Worm (Caenorhabditis elegans) whole organism, young adult: Measurements from ENCODE around the gene F45E1.1.

Experiments
- B0336.3 ChIP-seq: fragments of 200-800 bp; sonication (Bioruptor generic); IDR thresholded peaks from 2 replicates; pipeline ENCODE4 v1.3.6; 2022; ENCODE audit warnings: missing genetic modification characterization, missing compliant biosample characterization
- C17E4.6 ChIP-seq: fragments of 200-800 bp; sonication (Bioruptor generic); IDR thresholded peaks from 2 replicates; pipeline ENCODE4 v1.3.6; 2022; ENCODE audit warnings: missing genetic modification reagents, missing genetic modification characterization, missing compliant biosample characterization
- F23B12.7 ChIP-seq: sonication (generic microtip); optimal IDR thresholded peaks from 2 replicates; lab custom pipeline; 2017; ENCODE audit warnings: missing genetic modification characterization, mild to moderate bottlenecking, missing compliant biosample characterization, antibody characterized with exemption, moderate library complexity; ENCODE audit not compliant: insufficient read depth
- F39B2.1 ChIP-seq: fragments of 200-800 bp; sonication (Bioruptor generic); IDR thresholded peaks from 2 replicates; pipeline ENCODE4 v1.3.6; 2022; ENCODE audit warnings: missing genetic modification reagents, missing genetic modification characterization, missing compliant biosample characterization
- F57C9.4 ChIP-seq: sonication (generic microtip); optimal IDR thresholded peaks from 2 replicates; lab custom pipeline; 2017; ENCODE audit warnings: mild to moderate bottlenecking, missing genetic modification characterization, missing compliant biosample characterization
- Y95B8A.8 ChIP-seq: fragments of 200-800 bp; sonication (Bioruptor generic); IDR thresholded peaks from 2 replicates; pipeline ENCODE4 v1.3.6; 2022; ENCODE audit warnings: missing genetic modification reagents, missing genetic modification characterization, missing compliant biosample characterization
- ZK185.1 ChIP-seq: sonication (generic microtip); optimal IDR thresholded peaks from 2 replicates; lab custom pipeline; 2016; ENCODE audit warnings: mild to moderate bottlenecking, missing genetic modification characterization, missing compliant biosample characterization; ENCODE audit not compliant: poor library complexity, severe bottlenecking
- attf-5 ChIP-seq: fragments of 200-800 bp; sonication (Bioruptor generic); optimal IDR thresholded peaks from 2 replicates; lab custom pipeline; 2018; ENCODE audit warnings: mild to moderate bottlenecking, missing genetic modification characterization, missing compliant biosample characterization
- cebp-1 ChIP-seq, 2 experiments: fragments of 200-800 bp in 1 of 2; sonication (Bioruptor generic) in 1 of 2; sonication (generic microtip) in 1 of 2; IDR thresholded peaks in 1 of 2; optimal IDR thresholded peaks in 1 of 2; 2 replicates each; pipeline versions ENCODE4 v1.3.6 to Lab custom; 2017 to 2022; ENCODE audit warnings: missing compliant biosample characterization in 2 of 2, missing genetic modification characterization in 2 of 2, mild to moderate bottlenecking in 1 of 2, missing genetic modification reagents in 1 of 2, moderate library complexity in 1 of 2
- ceh-58 ChIP-seq: fragments of 200-800 bp; sonication (Bioruptor generic); IDR thresholded peaks from 2 replicates; pipeline ENCODE4 v1.3.6; 2022; ENCODE audit warnings: missing genetic modification characterization, missing compliant biosample characterization
- ceh-79 ChIP-seq: sonication (generic microtip); optimal IDR thresholded peaks from 2 replicates; lab custom pipeline; 2017; ENCODE audit warnings: mild to moderate bottlenecking, missing genetic modification characterization, missing compliant biosample characterization
- chd-7 ChIP-seq: sonication (generic microtip); optimal IDR thresholded peaks from 2 replicates; lab custom pipeline; 2016; ENCODE audit warnings: mild to moderate bottlenecking, missing genetic modification characterization, moderate library complexity, missing compliant biosample characterization
- egl-44 ChIP-seq: fragments of 200-800 bp; sonication (Bioruptor generic); IDR thresholded peaks from 2 replicates; pipeline ENCODE4 v1.3.6; 2022; ENCODE audit warnings: missing genetic modification reagents, missing genetic modification characterization, missing compliant biosample characterization
- egrh-3 ChIP-seq: fragments of 200-800 bp; sonication (Bioruptor generic); IDR thresholded peaks from 2 replicates; pipeline ENCODE4 v1.3.6; 2022; ENCODE audit warnings: missing genetic modification reagents, missing genetic modification characterization, missing compliant biosample characterization
- gei-17 ChIP-seq: fragments of 200-800 bp; sonication (Bioruptor generic); optimal IDR thresholded peaks from 2 replicates; lab custom pipeline; 2018; ENCODE audit warnings: mild to moderate bottlenecking, missing genetic modification characterization, missing compliant biosample characterization
- him-1 ChIP-seq: sonication (generic microtip); optimal IDR thresholded peaks from 2 replicates; lab custom pipeline; 2016; ENCODE audit warnings: missing genotype, missing genetic modification reagents, missing genetic modification characterization, missing compliant biosample characterization
- hlh-12 ChIP-seq: sonication (generic microtip); optimal IDR thresholded peaks from 2 replicates; lab custom pipeline; 2016; ENCODE audit warnings: missing genetic modification characterization, missing compliant biosample characterization
- let-607 ChIP-seq, 2 experiments: fragments of 200-800 bp in 1 of 2; sonication (Bioruptor generic) in 1 of 2; sonication (generic microtip) in 1 of 2; optimal IDR thresholded peaks; 2 replicates each; lab custom pipeline; 2016 to 2018; ENCODE audit warnings: mild to moderate bottlenecking in 2 of 2, missing compliant biosample characterization in 2 of 2, missing genetic modification characterization in 2 of 2, moderate library complexity in 2 of 2, missing genotype in 1 of 2
- lin-40 ChIP-seq: sonication (generic microtip); optimal IDR thresholded peaks from 2 replicates; lab custom pipeline; 2016; ENCODE audit warnings: missing genetic modification characterization, mild to moderate bottlenecking, missing compliant biosample characterization, missing genotype, missing genetic modification reagents
- madf-3 ChIP-seq: fragments of 200-800 bp; sonication (Bioruptor generic); IDR thresholded peaks from 2 replicates; pipeline ENCODE4 v1.3.6; 2022; ENCODE audit warnings: missing genetic modification reagents, missing genetic modification characterization, missing compliant biosample characterization
- nfyb-1 ChIP-seq: fragments of 200-800 bp; sonication (Bioruptor generic); IDR thresholded peaks from 2 replicates; pipeline ENCODE4 v1.3.6; 2022; ENCODE audit warnings: missing genetic modification reagents, missing genetic modification characterization, missing compliant biosample characterization
- nhr-80 ChIP-seq: sonication (generic microtip); optimal IDR thresholded peaks from 2 replicates; lab custom pipeline; 2016; ENCODE audit warnings: missing genetic modification characterization, missing compliant biosample characterization
- rcor-1 ChIP-seq: fragments of 200-800 bp; sonication (Bioruptor generic); IDR thresholded peaks from 2 replicates; pipeline ENCODE4 v1.3.6; 2022; ENCODE audit warnings: missing genetic modification reagents, missing genetic modification characterization, missing compliant biosample characterization
- snpc-1.3 ChIP-seq: sonication (generic microtip); optimal IDR thresholded peaks from 2 replicates; lab custom pipeline; 2017; ENCODE audit warnings: missing genetic modification characterization, mild to moderate bottlenecking, missing compliant biosample characterization, antibody characterized with exemption, moderate library complexity, missing genotype, missing genetic modification reagents; ENCODE audit not compliant: insufficient read depth
- snpc-3.4 ChIP-seq: sonication (generic microtip); optimal IDR thresholded peaks from 2 replicates; lab custom pipeline; 2017; ENCODE audit warnings: missing genetic modification characterization, mild to moderate bottlenecking, missing compliant biosample characterization, antibody characterized with exemption, moderate library complexity, missing genotype, missing genetic modification reagents
- snpc-4 ChIP-seq, 5 experiments: fragments of 150-350 bp in 1 of 5; sonication (generic microtip) in 4 of 5; optimal IDR thresholded peaks; 2 replicates each; lab custom pipeline; 2014 to 2018; ENCODE audit warnings: missing genetic modification characterization in 5 of 5, missing biosample characterization in 3 of 5, antibody characterized with exemption in 2 of 5, mild to moderate bottlenecking in 2 of 5, missing compliant biosample characterization in 2 of 5, missing genotype in 2 of 5, moderate library complexity in 2 of 5, missing genetic modification reagents in 1 of 5
- somi-1 ChIP-seq: fragments of 200-800 bp; sonication (Bioruptor generic); optimal IDR thresholded peaks from 2 replicates; lab custom pipeline; 2018; ENCODE audit warnings: mild to moderate bottlenecking, missing genetic modification characterization, missing compliant biosample characterization
- tbp1 ChIP-seq: fragments of 200-800 bp; sonication (Bioruptor generic); optimal IDR thresholded peaks from 2 replicates; lab custom pipeline; 2018; ENCODE audit warnings: mild to moderate bottlenecking, missing genetic modification characterization, missing compliant biosample characterization
- tlf-1 ChIP-seq: fragments of 200-800 bp; sonication (Bioruptor generic); optimal IDR thresholded peaks from 2 replicates; lab custom pipeline; 2018; ENCODE audit warnings: mild to moderate bottlenecking, missing genetic modification characterization, missing compliant biosample characterization
- unc-130 ChIP-seq: sonication (generic microtip); optimal IDR thresholded peaks from 2 replicates; lab custom pipeline; 2016; ENCODE audit warnings: missing genetic modification reagents, missing genetic modification characterization, missing compliant biosample characterization
- unc-62 ChIP-seq: fragments of 150-350 bp; optimal IDR thresholded peaks from 2 replicates; lab custom pipeline; 2014; ENCODE audit warnings: missing biosample characterization, missing genetic modification reagents, missing genetic modification characterization
- xnd-1 ChIP-seq: sonication (generic microtip); optimal IDR thresholded peaks from 2 replicates; lab custom pipeline; 2016; ENCODE audit warnings: missing genotype, missing genetic modification reagents, missing genetic modification characterization, missing compliant biosample characterization
- zfh-2 ChIP-seq: fragments of 200-800 bp; sonication (Bioruptor generic); conservative IDR thresholded peaks from 2 replicates; pipeline ENCODE4 v1.3.6; 2022; ENCODE audit warnings: missing genetic modification reagents, missing genetic modification characterization, missing compliant biosample characterization
- ztf-22 ChIP-seq: fragments of 200-800 bp; sonication (Bioruptor generic); optimal IDR thresholded peaks from 2 replicates; lab custom pipeline; 2018; ENCODE audit warnings: mild to moderate bottlenecking, missing genetic modification characterization, moderate library complexity, missing compliant biosample characterization
- ztf-26 ChIP-seq: sonication (generic microtip); optimal IDR thresholded peaks from 2 replicates; lab custom pipeline; 2017; ENCODE audit warnings: missing genetic modification characterization, missing compliant biosample characterization
- ztf-3 ChIP-seq: fragments of 200-800 bp; sonication (Bioruptor generic); optimal IDR thresholded peaks from 2 replicates; lab custom pipeline; 2018; ENCODE audit warnings: mild to moderate bottlenecking, missing genetic modification characterization, missing compliant biosample characterization

F45E1.1 gene

ce11 chrX:7962056-7962485 is 41.4 kb upstream of the F45E1.1 start (continued):
- TF ChIP-seq tlf-1 (GFP tag; lab: Kevin White, UChicago): peak; percentile 50
- no peak for TF ChIP-seq unc-130 (GFP tag; lab: Kevin White, UChicago)
- peak; percentile 32 for TF ChIP-seq ztf-26 (tag; lab: Kevin White, UChicago)
- TF ChIP-seq snpc-4 (GFP tag; optimal IDR thresholded peaks at IDR 0.05; lab: Kevin White, UChicago): no peak
- peak in 1 of 4 experiments; percentile 33 for TF ChIP-seq snpc-4 (tag; optimal IDR thresholded peaks at IDR 0.05; lab: Kevin White, UChicago)
- no peak for TF ChIP-seq snpc-1.3 (tag; lab: Kevin White, UChicago)
- TF ChIP-seq F39B2.1 (GFP tag; lab: Robert Waterston, UW): no peak
- TF ChIP-seq tbp1 (GFP tag; lab: Kevin White, UChicago): no peak
- peak; percentile 57 to 63 for TF ChIP-seq let-607 (tag; optimal IDR thresholded peaks at IDR 0.05; lab: Kevin White, UChicago)
- TF ChIP-seq xnd-1 (tag; lab: Kevin White, UChicago): no peak
- TF ChIP-seq lin-40 (tag; lab: Kevin White, UChicago): peak; percentile 57
- 0 out of 2 replicates have a peak, but pooled peaks have one; percentile 31 for TF ChIP-seq cebp-1 (GFP tag; IDR thresholded peaks at IDR 0.05; lab: Robert Waterston, UW)
- peak; percentile 71 for TF ChIP-seq cebp-1 (tag; optimal IDR thresholded peaks at IDR 0.05; lab: Kevin White, UChicago)
- TF ChIP-seq B0336.3 (GFP tag; lab: Robert Waterston, UW): peak; percentile 78
- peak; percentile 86 for TF ChIP-seq ztf-22 (GFP tag; lab: Kevin White, UChicago)
- peak; percentile 71 for TF ChIP-seq attf-5 (GFP tag; lab: Kevin White, UChicago)
- no peak for TF ChIP-seq snpc-3.4 (tag; lab: Kevin White, UChicago)
- no peak for TF ChIP-seq him-1 (tag; lab: Kevin White, UChicago)
- no peak for TF ChIP-seq ZK185.1 (tag; lab: Kevin White, UChicago)
- TF ChIP-seq hlh-12 (tag; lab: Kevin White, UChicago): no peak
- TF ChIP-seq rcor-1 (GFP tag; lab: Robert Waterston, UW): 0 out of 2 replicates have a peak, but pooled peaks have one; percentile 16
- TF ChIP-seq zfh-2: peak; percentile 64; the same call in 1 of the 2 replicates
- peak; percentile 100 for TF ChIP-seq nhr-80 (tag; lab: Kevin White, UChicago)
- TF ChIP-seq ceh-58 (GFP tag; lab: Robert Waterston, UW): no peak
- no peak for TF ChIP-seq C17E4.6 (GFP tag; lab: Robert Waterston, UW)
- peak; percentile 34 for TF ChIP-seq chd-7
- TF ChIP-seq egl-44 (GFP tag; lab: Robert Waterston, UW): 0 out of 2 replicates have a peak, but pooled peaks have one; percentile 40
- no peak for TF ChIP-seq F23B12.7
- no peak for TF ChIP-seq somi-1
- peak; percentile 33; the same call in 1 of the 2 replicates for TF ChIP-seq egrh-3 (GFP tag; lab: Robert Waterston, UW)
- no peak for TF ChIP-seq madf-3
- TF ChIP-seq ceh-79 (tag; lab: Kevin White, UChicago): no peak

- TF ChIP-seq F57C9.4 (no peak), unc-62 (GFP tag; lab: Kevin White, UChicago) (no peak), gei-17 (no peak), Y95B8A.8 (no peak), ztf-3 (GFP tag; lab: Kevin White, UChicago) (no peak), rcor-1 (GFP tag; lab: Robert Waterston, UW) (no peak), nfyb-1 (GFP tag; lab: Robert Waterston, UW) (no peak)
- TF ChIP-seq, all 124 proteins: peak for 0
Observed at ce11 chrX:7964022-7964421, 39.5 kb upstream of the F45E1.1 start.
